Fruit fly (Drosophila melanogaster) whole organism, embryonic: ENCODE results near the gene arm.

ENCODE experiments used
- BtbVII ChIP-seq: fragments of 200-800 bp; sonication (Bioruptor generic); optimal IDR thresholded peaks from 3 replicates; lab custom pipeline; 2017; ENCODE audit warnings: missing biosample characterization, mild to moderate bottlenecking, missing genetic modification characterization
- C15 ChIP-seq: fragments of 200-800 bp; sonication (Bioruptor generic); IDR thresholded peaks from 3 replicates; pipeline ENCODE4 v1.3.6; 2022; ENCODE audit warnings: missing biosample characterization, missing genetic modification characterization
- CG10462 ChIP-seq: fragments of 200-800 bp; sonication (Bioruptor generic); optimal IDR thresholded peaks from 2 replicates; lab custom pipeline; 2016; ENCODE audit warnings: missing biosample characterization, missing genetic modification characterization
- CG10979 ChIP-seq: fragments of 200-800 bp; sonication (Bioruptor generic); optimal IDR thresholded peaks from 2 replicates; lab custom pipeline; 2018; ENCODE audit warnings: missing biosample characterization, mild to moderate bottlenecking, missing genetic modification characterization, moderate library complexity
- CG11504 ChIP-seq: fragments of 200-800 bp; sonication (Bioruptor generic); optimal IDR thresholded peaks from 3 replicates; lab custom pipeline; 2019; ENCODE audit warnings: missing biosample characterization, mild to moderate bottlenecking, missing genetic modification characterization, moderate library complexity
- CG12071 ChIP-seq: fragments of 200-800 bp; sonication (Bioruptor generic); optimal IDR thresholded peaks from 3 replicates; lab custom pipeline; 2018; ENCODE audit warnings: missing biosample characterization, mild to moderate bottlenecking, missing genetic modification characterization
- CG12769 ChIP-seq: fragments of 200-800 bp; sonication (Bioruptor generic); optimal IDR thresholded peaks from 2 replicates; lab custom pipeline; 2019; ENCODE audit warnings: missing biosample characterization, mild to moderate bottlenecking, missing genetic modification characterization, moderate library complexity
- CG14860 ChIP-seq: fragments of 200-800 bp; sonication (Bioruptor generic); IDR thresholded peaks from 3 replicates; pipeline ENCODE4 v1.3.6; 2022; ENCODE audit warnings: missing biosample characterization, missing genetic modification characterization; ENCODE audit not compliant: partially characterized antibody
- CG1603 ChIP-seq: fragments of 200-800 bp; sonication (Bioruptor generic); optimal IDR thresholded peaks from 2 replicates; lab custom pipeline; 2019; ENCODE audit warnings: missing biosample characterization, mild to moderate bottlenecking, missing genetic modification characterization, moderate library complexity
- CG16779 ChIP-seq: fragments of 200-800 bp; sonication (Bioruptor generic); IDR thresholded peaks from 2 replicates; pipeline ENCODE4 v1.3.6; 2022; ENCODE audit warnings: missing biosample characterization, missing genetic modification characterization
- CG16813 ChIP-seq: fragments of 200-800 bp; sonication (Bioruptor generic); IDR thresholded peaks from 3 replicates; pipeline ENCODE4 v1.3.6; 2022; ENCODE audit warnings: missing biosample characterization, missing genetic modification characterization; ENCODE audit not compliant: partially characterized antibody
- CG3281 ChIP-seq: fragments of 200-800 bp; sonication (Bioruptor generic); optimal IDR thresholded peaks from 3 replicates; lab custom pipeline; 2017; ENCODE audit warnings: missing biosample characterization, mild to moderate bottlenecking, missing genetic modification characterization
- CG3407 ChIP-seq: fragments of 200-800 bp; sonication (Bioruptor generic); optimal IDR thresholded peaks from 2 replicates; lab custom pipeline; 2018; ENCODE audit warnings: missing biosample characterization, mild to moderate bottlenecking, missing genetic modification characterization
- CG34422 ChIP-seq: fragments of 200-800 bp; sonication (Bioruptor generic); IDR thresholded peaks from 3 replicates; pipeline ENCODE4 v1.3.6; 2022; ENCODE audit warnings: missing biosample characterization, missing genetic modification characterization
- CG43689 ChIP-seq: fragments of 200-800 bp; sonication (Bioruptor generic); IDR thresholded peaks from 2 replicates; pipeline ENCODE4 v1.3.6; 2022; ENCODE audit warnings: missing biosample characterization, missing genetic modification characterization
- CG4404 ChIP-seq: fragments of 200-800 bp; sonication (Bioruptor generic); IDR thresholded peaks from 2 replicates; pipeline ENCODE4 v1.3.6; 2022; ENCODE audit warnings: missing biosample characterization, missing genetic modification characterization
- CG4707 ChIP-seq: fragments of 200-800 bp; sonication (Bioruptor generic); optimal IDR thresholded peaks from 2 replicates; lab custom pipeline; 2018; ENCODE audit warnings: missing biosample characterization, mild to moderate bottlenecking, missing genetic modification characterization, moderate library complexity
- CG9437 ChIP-seq: fragments of 200-800 bp; sonication (Bioruptor generic); optimal IDR thresholded peaks from 2 replicates; lab custom pipeline; 2018; ENCODE audit warnings: missing biosample characterization, mild to moderate bottlenecking, missing genetic modification characterization
- CG9932 ChIP-seq: fragments of 200-800 bp; sonication (Bioruptor generic); IDR thresholded peaks from 2 replicates; pipeline ENCODE4 v1.3.6; 2022; ENCODE audit warnings: missing biosample characterization, missing genetic modification characterization
- Dbx ChIP-seq: fragments of 200-800 bp; sonication (Bioruptor generic); IDR thresholded peaks from 3 replicates; pipeline ENCODE4 v1.3.6; 2022; ENCODE audit warnings: missing biosample characterization, missing genetic modification characterization
- Doc3 ChIP-seq: fragments of 200-800 bp; sonication (Bioruptor generic); IDR thresholded peaks from 3 replicates; pipeline ENCODE4 v1.3.6; 2022; ENCODE audit warnings: missing biosample characterization, missing genetic modification characterization; ENCODE audit not compliant: partially characterized antibody
- Hr51 ChIP-seq, 2 experiments: fragments of 200-800 bp; sonication (Bioruptor generic); optimal IDR thresholded peaks; 2 replicates in 1 of 2; 3 replicates in 1 of 2; lab custom pipeline; 2016 to 2018; ENCODE audit warnings: missing biosample characterization in 2 of 2, missing genetic modification characterization in 2 of 2, mild to moderate bottlenecking in 1 of 2, moderate library complexity in 1 of 2
- Max ChIP-seq: fragments of 200-800 bp; sonication (Bioruptor generic); optimal IDR thresholded peaks from 2 replicates; lab custom pipeline; 2016; ENCODE audit warnings: missing biosample characterization, mild to moderate bottlenecking, missing genetic modification characterization
- NK7.1 ChIP-seq: fragments of 200-800 bp; sonication (Bioruptor generic); optimal IDR thresholded peaks from 3 replicates; lab custom pipeline; 2016; ENCODE audit warnings: missing biosample characterization, missing genetic modification characterization
- Oli ChIP-seq: fragments of 200-800 bp; sonication (Bioruptor generic); optimal IDR thresholded peaks from 2 replicates; lab custom pipeline; 2018; ENCODE audit warnings: missing biosample characterization, mild to moderate bottlenecking, missing genetic modification characterization, moderate library complexity
- PHDP ChIP-seq: fragments of 200-800 bp; sonication (Bioruptor generic); optimal IDR thresholded peaks from 3 replicates; lab custom pipeline; 2018; ENCODE audit warnings: missing biosample characterization, mild to moderate bottlenecking, missing genetic modification characterization, moderate library complexity
- ac ChIP-seq: fragments of 200-800 bp; sonication (Bioruptor generic); optimal IDR thresholded peaks from 3 replicates; lab custom pipeline; 2017; ENCODE audit warnings: missing biosample characterization, mild to moderate bottlenecking, missing genetic modification characterization
- al ChIP-seq: fragments of 200-800 bp; sonication (Bioruptor generic); IDR thresholded peaks from 2 replicates; pipeline ENCODE4 v1.3.6; 2022; ENCODE audit warnings: missing biosample characterization, missing genetic modification characterization
- ato ChIP-seq: fragments of 200-800 bp; sonication (Bioruptor generic); IDR thresholded peaks from 2 replicates; pipeline ENCODE4 v1.3.6; 2022; ENCODE audit warnings: missing biosample characterization, missing genetic modification characterization; ENCODE audit not compliant: partially characterized antibody
- bsh ChIP-seq, 2 experiments: fragments of 200-800 bp; sonication (Bioruptor generic); optimal IDR thresholded peaks; 2 replicates each; lab custom pipeline; 2017 to 2018; ENCODE audit warnings: mild to moderate bottlenecking in 2 of 2, missing biosample characterization in 2 of 2, missing genetic modification characterization in 2 of 2, moderate library complexity in 1 of 2
- chif ChIP-seq, 2 experiments: fragments of 200-800 bp; sonication (Bioruptor generic); optimal IDR thresholded peaks; 3 replicates each; lab custom pipeline; 2016; ENCODE audit warnings: missing biosample characterization in 2 of 2, missing genetic modification characterization in 2 of 2
- chn ChIP-seq: fragments of 200-800 bp; sonication (Bioruptor generic); optimal IDR thresholded peaks from 2 replicates; lab custom pipeline; 2016; ENCODE audit warnings: missing biosample characterization, missing genetic modification characterization
- disco-r ChIP-seq: fragments of 200-800 bp; sonication (Bioruptor generic); optimal IDR thresholded peaks from 2 replicates; lab custom pipeline; 2016; ENCODE audit warnings: missing biosample characterization, missing genetic modification characterization
- gce ChIP-seq: fragments of 200-800 bp; sonication (Bioruptor generic); IDR thresholded peaks from 3 replicates; pipeline ENCODE4 v1.3.6; 2022; ENCODE audit warnings: missing biosample characterization, missing genetic modification characterization
- gcm ChIP-seq: fragments of 200-800 bp; sonication (Bioruptor generic); optimal IDR thresholded peaks from 2 replicates; lab custom pipeline; 2019; ENCODE audit warnings: missing biosample characterization, mild to moderate bottlenecking, missing genetic modification characterization, moderate library complexity
- h ChIP-seq: fragments of >200 bp; optimal IDR thresholded peaks from 2 replicates; lab custom pipeline; 2017
- jing ChIP-seq: fragments of 200-800 bp; sonication (Bioruptor generic); optimal IDR thresholded peaks from 2 replicates; lab custom pipeline; 2018; ENCODE audit warnings: missing biosample characterization, mild to moderate bottlenecking, missing genetic modification characterization
- lola ChIP-seq, 3 experiments: fragments of >200 bp in 2 of 3; fragments of 200-800 bp in 1 of 3; sonication (Bioruptor generic) in 1 of 3; optimal IDR thresholded peaks; 2 replicates each; lab custom pipeline; 2017 to 2019; ENCODE audit warnings: missing biosample characterization in 3 of 3, missing genetic modification characterization in 3 of 3, mild to moderate bottlenecking in 1 of 3, moderate library complexity in 1 of 3
- oc ChIP-seq: fragments of 200-800 bp; sonication (Bioruptor generic); optimal IDR thresholded peaks from 2 replicates; lab custom pipeline; 2018; ENCODE audit warnings: missing biosample characterization, mild to moderate bottlenecking, missing genetic modification characterization, moderate library complexity
- otp ChIP-seq: fragments of 200-800 bp; sonication (Bioruptor generic); IDR thresholded peaks from 3 replicates; pipeline ENCODE4, ENCODE4 v1.3.6; 2022; ENCODE audit warnings: missing biosample characterization, missing genetic modification characterization
- pan ChIP-seq, 4 experiments: fragments of >200 bp in 3 of 4; fragments of 200-800 bp in 1 of 4; sonication (Bioruptor generic) in 1 of 4; optimal IDR thresholded peaks in 3 of 4; IDR thresholded peaks in 1 of 4; 2 replicates each; pipeline versions ENCODE4 v1.3.6 to Lab custom; 2017 to 2022; ENCODE audit warnings: missing biosample characterization in 2 of 4, missing genetic modification characterization in 2 of 4, mixed read lengths in 1 of 4
- pfk ChIP-seq: fragments of 200-800 bp; sonication (Bioruptor generic); optimal IDR thresholded peaks from 2 replicates; lab custom pipeline; 2018; ENCODE audit warnings: missing biosample characterization, mild to moderate bottlenecking, missing genetic modification characterization, moderate library complexity
- pzg ChIP-seq: fragments of 200-800 bp; sonication (Bioruptor generic); optimal IDR thresholded peaks from 3 replicates; lab custom pipeline; 2018; ENCODE audit warnings: missing biosample characterization, mild to moderate bottlenecking, missing genetic modification characterization, moderate library complexity
- sqz ChIP-seq: fragments of 200-800 bp; sonication (Bioruptor generic); optimal IDR thresholded peaks from 3 replicates; lab custom pipeline; 2018; ENCODE audit warnings: missing biosample characterization, mild to moderate bottlenecking, missing genetic modification characterization
- ssp ChIP-seq: fragments of 200-800 bp; sonication (Bioruptor generic); IDR thresholded peaks from 2 replicates; pipeline ENCODE4 v1.3.6; 2022; ENCODE audit warnings: missing biosample characterization, missing genetic modification characterization
- trh ChIP-seq: fragments of 200-800 bp; sonication (Bioruptor generic); optimal IDR thresholded peaks from 2 replicates; lab custom pipeline; 2016; ENCODE audit warnings: missing biosample characterization, missing genetic modification characterization
- ttk ChIP-seq: fragments of 200-800 bp; sonication (Bioruptor generic); IDR thresholded peaks from 2 replicates; pipeline ENCODE4 v2.1.2; 2022; ENCODE audit warnings: missing biosample characterization, missing genetic modification characterization
- wdn ChIP-seq: fragments of 200-800 bp; sonication (Bioruptor generic); IDR thresholded peaks from 2 replicates; pipeline ENCODE4 v1.3.6; 2022; ENCODE audit warnings: missing biosample characterization, missing genetic modification characterization
- wek ChIP-seq: fragments of 200-800 bp; sonication (Bioruptor generic); optimal IDR thresholded peaks from 3 replicates; lab custom pipeline; 2018; ENCODE audit warnings: missing biosample characterization, mild to moderate bottlenecking, missing genetic modification characterization, moderate library complexity
- yki ChIP-seq: fragments of >200 bp; optimal IDR thresholded peaks from 3 replicates; lab custom pipeline; 2018

arm gene

dm6 chrX:1940020-1940419 lies 39.6 kb upstream of the arm start, which contains the start of the genes CG3857 and CG3587 (continued):
- TF ChIP-seq pzg (GFP tag; lab: Kevin White, UChicago) (peak; percentile 53), jing (GFP tag; lab: Kevin White, UChicago) (peak; percentile 44), chn (GFP tag; lab: Kevin White, UChicago) (peak; percentile 83), NK7.1 (GFP tag; lab: Kevin White, UChicago) (peak; percentile 43), C15 (GFP tag; lab: Robert Waterston, UW) (no peak), CG12071 (GFP tag; lab: Kevin White, UChicago) (no peak), CG4707 (GFP tag; lab: Kevin White, UChicago) (peak; percentile 1), ssp (GFP tag; lab: Robert Waterston, UW) (peak; percentile 75), CG9437 (GFP tag; lab: Kevin White, UChicago) (peak; percentile 71), BtbVII (GFP tag; lab: Kevin White, UChicago) (peak; percentile 25), trh (GFP tag; lab: Kevin White, UChicago) (peak; percentile 2), otp (GFP tag; lab: Robert Waterston, UW) (no peak), ttk (GFP tag; lab: Robert Waterston, UW) (peak; percentile 57), CG43689 (GFP tag; lab: Robert Waterston, UW) (no peak), CG11504 (tag; lab: Kevin White, UChicago) (peak; percentile 64), lola (GFP tag; optimal IDR thresholded peaks at IDR 0.05; lab: Kevin White, UChicago) (peak in 1 of 3 experiments; percentile 67), sqz (no peak), CG9932 (GFP tag; lab: Robert Waterston, UW) (peak; percentile 84), h (lab: Kevin White, UChicago) (no peak), bsh (GFP tag; optimal IDR thresholded peaks at IDR 0.05; lab: Kevin White, UChicago) (peak in 1 of 2 experiments; percentile 60), Oli (peak; percentile 64), gcm (peak; percentile 27), Dbx (peak; percentile 56; the same call in 1 of the 3 replicates), CG16779 (GFP tag; lab: Robert Waterston, UW) (no peak), CG12769 (tag; lab: Kevin White, UChicago) (peak; percentile 87), CG10462 (GFP tag; lab: Kevin White, UChicago) (peak; percentile 62), oc (tag; lab: Kevin White, UChicago) (peak; percentile 39), ato (GFP tag; lab: Robert Waterston, UW) (no peak), CG1603 (peak; percentile 75), CG4404 (GFP tag; lab: Robert Waterston, UW) (peak; percentile 66), PHDP (tag; lab: Kevin White, UChicago) (peak; percentile 54), wek (GFP tag; lab: Kevin White, UChicago) (no peak), yki (lab: Kevin White, UChicago) (no peak), ac (GFP tag; lab: Kevin White, UChicago) (no peak), al (GFP tag; lab: Robert Waterston, UW) (peak; percentile 75), CG14860 (no peak), CG10979 (tag; lab: Kevin White, UChicago) (peak; percentile 54), CG3281 (GFP tag; lab: Kevin White, UChicago) (peak; percentile 60), disco-r (GFP tag; lab: Kevin White, UChicago) (peak; percentile 67), pan (optimal IDR thresholded peaks at IDR 0.05; lab: Kevin White, UChicago) (no peak), pan (GFP tag; optimal IDR thresholded peaks at IDR 0.05 in 1 of 2, IDR thresholded peaks at IDR 0.05 in 1 of 2) (peak in 1 of 2 experiments; percentile 62), CG3407 (GFP tag; lab: Kevin White, UChicago) (peak; percentile 21), CG34422 (GFP tag; lab: Robert Waterston, UW) (peak; percentile 62; the same call in 2 of the 3 replicates), CG16813 (GFP tag; lab: Robert Waterston, UW) (no peak), pfk (GFP tag; lab: Kevin White, UChicago) (peak; percentile 39), gce (GFP tag; lab: Robert Waterston, UW) (no peak), Hr51 (GFP tag; optimal IDR thresholded peaks at IDR 0.05; lab: Kevin White, UChicago) (peak; percentile 65 to 75), chif (GFP tag; optimal IDR thresholded peaks at IDR 0.05; lab: Kevin White, UChicago) (peak; percentile 76 to 78), Max (peak; percentile 83), wdn (no peak), Doc3 (GFP tag; lab: Robert Waterston, UW) (no peak)
